Fruit fly (Drosophila melanogaster) whole organism, embryonic: ENCODE measurements around the gene Syt12.

Source experiments
- ATbp ChIP-seq: fragments of 200-800 bp; sonication (Bioruptor generic); optimal IDR thresholded peaks from 2 replicates; lab custom pipeline; 2017; ENCODE audit warnings: missing biosample characterization, mild to moderate bottlenecking, missing genetic modification characterization, missing genetic modification reagents
- Ada2b ChIP-seq: fragments of 200-800 bp; sonication (Bioruptor generic); IDR thresholded peaks from 2 replicates; pipeline ENCODE4 v1.3.6; 2022; ENCODE audit warnings: missing biosample characterization, missing genetic modification characterization
- CG10274 ChIP-seq: fragments of 200-800 bp; sonication (Bioruptor generic); optimal IDR thresholded peaks from 3 replicates; lab custom pipeline; 2017; ENCODE audit warnings: missing biosample characterization, mild to moderate bottlenecking, missing genetic modification characterization
- CG10431 ChIP-seq: fragments of 200-800 bp; sonication (Bioruptor generic); optimal IDR thresholded peaks from 3 replicates; lab custom pipeline; 2018; ENCODE audit warnings: missing biosample characterization, mild to moderate bottlenecking, missing genetic modification characterization
- CG11695 ChIP-seq: fragments of 200-800 bp; sonication (Bioruptor generic); IDR thresholded peaks from 3 replicates; pipeline ENCODE4 v1.3.6; 2022; ENCODE audit warnings: missing biosample characterization, missing genetic modification characterization
- CG11696 ChIP-seq: fragments of 200-800 bp; sonication (Bioruptor generic); IDR thresholded peaks from 2 replicates; pipeline ENCODE4 v1.3.6; 2022; ENCODE audit warnings: missing biosample characterization, missing genetic modification characterization
- CG14441 ChIP-seq: fragments of 200-800 bp; sonication (Bioruptor generic); IDR thresholded peaks from 2 replicates; pipeline ENCODE4 v1.3.6; 2022; ENCODE audit warnings: missing biosample characterization, missing genetic modification characterization
- CG15011 ChIP-seq: fragments of 200-800 bp; sonication (Bioruptor generic); optimal IDR thresholded peaks from 3 replicates; lab custom pipeline; 2018; ENCODE audit warnings: missing biosample characterization, mild to moderate bottlenecking, missing genetic modification characterization
- CG1792 ChIP-seq: fragments of 200-800 bp; sonication (Bioruptor generic); optimal IDR thresholded peaks from 2 replicates; lab custom pipeline; 2016; ENCODE audit warnings: missing biosample characterization, missing genetic modification characterization
- CG2875 ChIP-seq: fragments of 200-800 bp; sonication (Bioruptor generic); optimal IDR thresholded peaks from 2 replicates; lab custom pipeline; 2017; ENCODE audit warnings: missing biosample characterization, mild to moderate bottlenecking, missing genetic modification characterization, missing genetic modification reagents
- CG3065 ChIP-seq: fragments of 200-800 bp; sonication (Bioruptor generic); optimal IDR thresholded peaks from 2 replicates; lab custom pipeline; 2016; ENCODE audit warnings: missing biosample characterization, missing genetic modification characterization
- CG34376 ChIP-seq: fragments of 200-800 bp; sonication (Bioruptor generic); optimal IDR thresholded peaks from 2 replicates; lab custom pipeline; 2018; ENCODE audit warnings: missing biosample characterization, mild to moderate bottlenecking, missing genetic modification characterization
- CG3995 ChIP-seq: fragments of 200-800 bp; sonication (Bioruptor generic); optimal IDR thresholded peaks from 3 replicates; lab custom pipeline; 2016; ENCODE audit warnings: missing biosample characterization, missing genetic modification characterization
- CG5953 ChIP-seq: fragments of 200-800 bp; sonication (Bioruptor generic); IDR thresholded peaks from 2 replicates; pipeline ENCODE4 v1.3.6; 2022; ENCODE audit warnings: missing biosample characterization, missing genetic modification characterization
- CG6813 ChIP-seq: fragments of 200-800 bp; sonication (Bioruptor generic); optimal IDR thresholded peaks from 2 replicates; lab custom pipeline; 2017; ENCODE audit warnings: missing biosample characterization, missing genetic modification characterization, mild to moderate bottlenecking, moderate library complexity, missing genetic modification reagents
- CG9797 ChIP-seq: fragments of 200-800 bp; sonication (Bioruptor generic); optimal IDR thresholded peaks from 3 replicates; lab custom pipeline; 2018; ENCODE audit warnings: missing biosample characterization, mild to moderate bottlenecking, missing genetic modification characterization
- D ChIP-seq, 2 experiments: fragments of 200-800 bp in 1 of 2; fragments of >200 bp in 1 of 2; sonication (Bioruptor generic) in 1 of 2; optimal IDR thresholded peaks; 2 replicates in 1 of 2; 3 replicates in 1 of 2; lab custom pipeline; 2017; ENCODE audit warnings: mild to moderate bottlenecking in 1 of 2, missing biosample characterization in 1 of 2, missing genetic modification characterization in 1 of 2, missing genetic modification reagents in 1 of 2
- E2f1 ChIP-seq: fragments of 200-800 bp; sonication (Bioruptor generic); IDR thresholded peaks from 2 replicates; pipeline ENCODE4 v1.3.6; 2022; ENCODE audit warnings: missing biosample characterization, missing genetic modification characterization
- HLH54F ChIP-seq: fragments of 200-800 bp; sonication (Bioruptor generic); optimal IDR thresholded peaks from 3 replicates; lab custom pipeline; 2016; ENCODE audit warnings: missing biosample characterization, missing genetic modification characterization
- Hmr ChIP-seq: fragments of 200-800 bp; sonication (Bioruptor generic); optimal IDR thresholded peaks from 3 replicates; lab custom pipeline; 2017; ENCODE audit warnings: mild to moderate bottlenecking, missing biosample characterization, missing genetic modification reagents, missing genetic modification characterization
- Hr51 ChIP-seq, 2 experiments: fragments of 200-800 bp; sonication (Bioruptor generic); optimal IDR thresholded peaks; 2 replicates in 1 of 2; 3 replicates in 1 of 2; lab custom pipeline; 2016 to 2018; ENCODE audit warnings: missing biosample characterization in 2 of 2, missing genetic modification characterization in 2 of 2, mild to moderate bottlenecking in 1 of 2, moderate library complexity in 1 of 2
- MTF-1 ChIP-seq: fragments of 200-800 bp; sonication (Bioruptor generic); optimal IDR thresholded peaks from 2 replicates; lab custom pipeline; 2018; ENCODE audit warnings: missing biosample characterization, mild to moderate bottlenecking, missing genetic modification characterization, borderline replicate concordance
- Nf-YB ChIP-seq: fragments of 200-800 bp; sonication (Bioruptor generic); optimal IDR thresholded peaks from 3 replicates; lab custom pipeline; 2019; ENCODE audit warnings: missing biosample characterization, mild to moderate bottlenecking, missing genetic modification characterization, moderate library complexity
- Ptx1 ChIP-seq: fragments of 200-800 bp; sonication (Bioruptor generic); IDR thresholded peaks from 2 replicates; pipeline ENCODE4 v1.3.6; 2022; ENCODE audit warnings: missing biosample characterization, missing genetic modification characterization
- Rx ChIP-seq: fragments of 200-800 bp; sonication (Bioruptor generic); IDR thresholded peaks from 2 replicates; pipeline ENCODE4 v1.3.6; 2022; ENCODE audit warnings: missing biosample characterization, missing genetic modification characterization
- Side ChIP-seq: fragments of 200-800 bp; sonication (Bioruptor generic); optimal IDR thresholded peaks from 2 replicates; lab custom pipeline; 2016; ENCODE audit warnings: missing biosample characterization, missing genetic modification characterization
- Sin3A ChIP-seq: fragments of >200 bp; optimal IDR thresholded peaks from 2 replicates; lab custom pipeline; 2018
- Sox100B ChIP-seq: fragments of 200-800 bp; sonication (Bioruptor generic); optimal IDR thresholded peaks from 3 replicates; lab custom pipeline; 2018; ENCODE audit warnings: missing biosample characterization, mild to moderate bottlenecking, missing genetic modification characterization
- crp ChIP-seq, 2 experiments: fragments of 200-800 bp; sonication (Bioruptor generic); optimal IDR thresholded peaks; 2 replicates in 1 of 2; 3 replicates in 1 of 2; lab custom pipeline; 2017; ENCODE audit warnings: missing biosample characterization in 2 of 2, missing genetic modification characterization in 2 of 2, mild to moderate bottlenecking in 1 of 2, moderate library complexity in 1 of 2
- cwo ChIP-seq: fragments of 200-800 bp; sonication (Bioruptor generic); optimal IDR thresholded peaks from 3 replicates; lab custom pipeline; 2017; ENCODE audit warnings: missing biosample characterization, missing genetic modification characterization, mild to moderate bottlenecking, moderate library complexity, missing genetic modification reagents
- en ChIP-seq: fragments of 200-800 bp; sonication (Bioruptor generic); optimal IDR thresholded peaks from 2 replicates; lab custom pipeline; 2016; ENCODE audit warnings: missing biosample characterization, missing genetic modification characterization
- hb ChIP-seq: fragments of 200-800 bp; sonication (Bioruptor generic); IDR thresholded peaks from 3 replicates; pipeline ENCODE4 v1.3.6; 2022; ENCODE audit warnings: missing biosample characterization, missing genetic modification characterization; ENCODE audit not compliant: partially characterized antibody
- hbn ChIP-seq: fragments of 200-800 bp; sonication (Bioruptor generic); IDR thresholded peaks from 2 replicates; pipeline ENCODE4 v1.3.6; 2022; ENCODE audit warnings: missing biosample characterization, missing genetic modification characterization; ENCODE audit not compliant: partially characterized antibody
- lbe ChIP-seq: fragments of 200-800 bp; sonication (Bioruptor generic); optimal IDR thresholded peaks from 2 replicates; lab custom pipeline; 2016; ENCODE audit warnings: missing biosample characterization, mild to moderate bottlenecking, missing genetic modification characterization
- onecut ChIP-seq: fragments of 200-800 bp; sonication (Bioruptor generic); IDR thresholded peaks from 2 replicates; pipeline ENCODE4 v1.3.6; 2022; ENCODE audit warnings: missing biosample characterization, missing genetic modification characterization
- pita ChIP-seq: fragments of 200-800 bp; sonication (Bioruptor generic); optimal IDR thresholded peaks from 2 replicates; lab custom pipeline; 2017; ENCODE audit warnings: missing biosample characterization, mild to moderate bottlenecking, missing genetic modification characterization
- psq ChIP-seq: fragments of 200-800 bp; sonication (Bioruptor generic); optimal IDR thresholded peaks from 2 replicates; lab custom pipeline; 2017; ENCODE audit warnings: missing biosample characterization, missing genetic modification characterization
- rib ChIP-seq: fragments of 200-800 bp; sonication (Bioruptor generic); IDR thresholded peaks from 2 replicates; pipeline ENCODE4 v1.3.6; 2022; ENCODE audit warnings: missing biosample characterization, missing genetic modification characterization
- row ChIP-seq: fragments of 200-800 bp; sonication (Bioruptor generic); IDR thresholded peaks from 3 replicates; pipeline ENCODE4 v1.3.6; 2022; ENCODE audit warnings: missing biosample characterization, missing genetic modification characterization
- scrt ChIP-seq: fragments of 200-800 bp; sonication (Bioruptor generic); optimal IDR thresholded peaks from 2 replicates; lab custom pipeline; 2018; ENCODE audit warnings: missing biosample characterization, mild to moderate bottlenecking, missing genetic modification characterization, moderate library complexity
- sens ChIP-seq: fragments of 200-800 bp; sonication (Bioruptor generic); peaks from one replicate; lab custom pipeline; 2016; ENCODE audit warnings: missing biosample characterization, missing genetic modification characterization
- stwl ChIP-seq: fragments of 200-800 bp; sonication (Bioruptor generic); optimal IDR thresholded peaks from 3 replicates; lab custom pipeline; 2018; ENCODE audit warnings: missing biosample characterization, mild to moderate bottlenecking, missing genetic modification characterization, moderate library complexity
- sug ChIP-seq: fragments of 200-800 bp; optimal IDR thresholded peaks from 2 replicates; lab custom pipeline; 2019; ENCODE audit warnings: missing biosample characterization, mild to moderate bottlenecking, missing genetic modification characterization, moderate library complexity
- tgo ChIP-seq: fragments of 200-800 bp; sonication (Bioruptor generic); IDR thresholded peaks from 3 replicates; pipeline ENCODE4 v1.3.6; 2022; ENCODE audit warnings: missing biosample characterization, missing genetic modification characterization
- trem ChIP-seq: fragments of 200-800 bp; optimal IDR thresholded peaks from 3 replicates; lab custom pipeline; 2019; ENCODE audit warnings: missing biosample characterization, mild to moderate bottlenecking, missing genetic modification characterization, moderate library complexity
- usp ChIP-seq: fragments of >200 bp; optimal IDR thresholded peaks from 2 replicates; lab custom pipeline; 2017; ENCODE audit warnings: missing biosample characterization, missing genetic modification characterization
- z ChIP-seq: fragments of 200-800 bp; sonication (Bioruptor generic); IDR thresholded peaks from 3 replicates; pipeline ENCODE4 v1.3.6; 2022; ENCODE audit warnings: missing biosample characterization, missing genetic modification characterization
- zen ChIP-seq: fragments of 200-800 bp; sonication (Bioruptor generic); optimal IDR thresholded peaks from 3 replicates; lab custom pipeline; 2018; ENCODE audit warnings: missing biosample characterization, mild to moderate bottlenecking, missing genetic modification characterization, moderate library complexity

Syt12 gene

DNA sequence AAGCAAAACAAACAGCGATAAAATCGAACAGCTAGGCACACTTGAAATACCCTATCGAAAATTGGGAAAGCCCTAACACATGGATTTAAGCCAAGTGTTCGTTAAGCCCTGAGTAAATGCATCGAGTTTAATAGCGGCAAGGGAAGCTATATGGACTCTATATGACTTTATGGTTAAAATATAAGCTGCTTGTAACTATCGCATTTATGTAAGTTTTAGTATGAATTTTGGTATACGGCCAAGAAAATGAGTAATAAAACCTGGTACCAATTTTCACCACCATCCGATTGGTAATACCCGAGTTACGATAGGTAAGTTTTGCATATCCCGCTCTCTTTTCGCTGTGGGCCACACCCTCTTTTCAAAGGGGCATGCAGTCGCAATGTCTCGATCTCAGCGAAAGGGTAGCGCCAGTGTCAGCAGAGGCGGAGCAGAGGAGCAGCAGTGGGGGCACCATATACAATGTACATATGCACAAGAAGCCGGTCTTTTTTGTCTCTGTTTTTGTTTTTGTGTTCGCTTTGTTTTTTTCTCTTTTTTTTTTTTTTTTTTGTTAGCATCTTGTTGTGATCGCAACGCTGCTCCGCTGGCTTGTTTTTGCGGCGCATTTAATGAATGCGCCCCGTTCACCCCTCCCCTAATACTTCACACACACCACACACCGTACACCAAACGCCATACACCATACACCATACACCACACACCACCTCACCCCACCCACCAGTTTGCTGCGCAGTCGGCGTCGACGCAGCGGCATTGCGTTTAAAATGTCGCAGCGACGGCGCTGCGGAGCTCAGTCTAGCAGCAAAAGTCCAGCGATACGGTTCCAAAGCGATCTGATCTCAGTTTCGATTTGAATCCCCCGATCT is 45.1 kb downstream of the Syt12 start, which contains the start of gene GstT4 (continued):
- TF ChIP-seq CG5953 (GFP tag; lab: Robert Waterston, UW) (peak; percentile 42; the same call in 1 of the 2 replicates), Hr51 (GFP tag; optimal IDR thresholded peaks at IDR 0.05; lab: Kevin White, UChicago) (peak; percentile 22 to 23), CG10274 (GFP tag; lab: Kevin White, UChicago) (no peak), cwo (GFP tag; lab: Kevin White, UChicago) (no peak), z (GFP tag; lab: Robert Waterston, UW) (no peak), D (optimal IDR thresholded peaks at IDR 0.05; lab: Kevin White, UChicago) (no peak), D (GFP tag; optimal IDR thresholded peaks at IDR 0.05; lab: Kevin White, UChicago) (peak; percentile 6), zen (tag; lab: Kevin White, UChicago) (no peak), Nf-YB (no peak), CG1792 (GFP tag; lab: Kevin White, UChicago) (peak; percentile 18), rib (GFP tag; lab: Robert Waterston, UW) (peak; percentile 56), CG11696 (GFP tag; lab: Robert Waterston, UW) (no peak), CG6813 (GFP tag; lab: Kevin White, UChicago) (peak; percentile 1), pita (GFP tag; lab: Kevin White, UChicago) (no peak), CG15011 (GFP tag; lab: Kevin White, UChicago) (no peak), CG10431 (GFP tag; lab: Kevin White, UChicago) (no peak), psq (GFP tag; lab: Kevin White, UChicago) (peak; percentile 62), lbe (peak; percentile 81), en (GFP tag; lab: Kevin White, UChicago) (no peak), row (GFP tag; lab: Robert Waterston, UW) (peak; percentile 90), MTF-1 (GFP tag; lab: Kevin White, UChicago) (no peak), sens (GFP tag; lab: Kevin White, UChicago) (peak; percentile 87), hb (GFP tag; lab: Robert Waterston, UW) (no peak), CG2875 (GFP tag; lab: Kevin White, UChicago) (no peak), usp (GFP tag; lab: Kevin White, UChicago) (no peak), Sin3A (lab: Kevin White, UChicago) (no peak), stwl (tag; lab: Kevin White, UChicago) (no peak), HLH54F (GFP tag; lab: Kevin White, UChicago) (peak; percentile 64), onecut (GFP tag; lab: Robert Waterston, UW) (no peak), CG3995 (GFP tag; lab: Kevin White, UChicago) (peak; percentile 10), E2f1 (GFP tag; lab: Robert Waterston, UW) (0 out of 2 replicates have a peak, but pooled peaks have one; percentile 13), CG9797 (GFP tag; lab: Kevin White, UChicago) (no peak), hbn (GFP tag; lab: Robert Waterston, UW) (no peak), Ptx1 (GFP tag; lab: Robert Waterston, UW) (peak; percentile 32; the same call in 1 of the 2 replicates), tgo (GFP tag; lab: Robert Waterston, UW) (peak; percentile 44; the same call in 2 of the 3 replicates), scrt (GFP tag; lab: Kevin White, UChicago) (peak; percentile 1), CG3065 (GFP tag; lab: Kevin White, UChicago) (peak; percentile 39), Side (GFP tag; lab: Kevin White, UChicago) (peak; percentile 36), ATbp (GFP tag; lab: Kevin White, UChicago) (no peak), trem (tag; lab: Kevin White, UChicago) (no peak), Sox100B (GFP tag; lab: Kevin White, UChicago) (peak; percentile 68), sug (no peak), CG34376 (peak; percentile 33), Hmr (GFP tag; lab: Kevin White, UChicago) (peak; percentile 23), Rx (GFP tag; lab: Robert Waterston, UW) (0 out of 2 replicates have a peak, but pooled peaks have one; percentile 2), Ada2b (GFP tag; lab: Robert Waterston, UW) (no peak), CG14441 (GFP tag; lab: Robert Waterston, UW) (peak; percentile 6; the same call in 1 of the 2 replicates), CG11695 (0 out of 3 replicates have a peak, but pooled peaks have one; percentile 28), crp (GFP tag; optimal IDR thresholded peaks at IDR 0.05; lab: Kevin White, UChicago) (no peak)
